Worm (Caenorhabditis elegans) whole organism, late embryonic: ENCODE results near the gene srtx-1.

ENCODE experiments used
- K02D7.2 ChIP-seq: sonication (generic microtip); optimal IDR thresholded peaks from 2 replicates; lab custom pipeline; 2017; ENCODE audit warnings: mild to moderate bottlenecking, missing genetic modification characterization, missing compliant biosample characterization
- ama-1 ChIP-seq: fragments of 150-350 bp; optimal IDR thresholded peaks from 2 replicates; lab custom pipeline; 2014
- ceh-14 ChIP-seq: sonication (generic microtip); optimal IDR thresholded peaks from 2 replicates; lab custom pipeline; 2016; ENCODE audit warnings: missing genotype, missing genetic modification characterization, missing compliant biosample characterization
- hlh-30 ChIP-seq: sonication (generic microtip); optimal IDR thresholded peaks from 2 replicates; lab custom pipeline; 2017; ENCODE audit warnings: antibody characterized with exemption, missing genetic modification characterization, missing compliant biosample characterization; ENCODE audit not compliant: insufficient read depth
- hlh-6 ChIP-seq: sonication (generic microtip); optimal IDR thresholded peaks from 2 replicates; lab custom pipeline; 2016; ENCODE audit warnings: missing genotype, missing genetic modification characterization, missing compliant biosample characterization
- lim-6 ChIP-seq: sonication (generic microtip); optimal IDR thresholded peaks from 2 replicates; lab custom pipeline; 2016; ENCODE audit warnings: missing genetic modification characterization, missing compliant biosample characterization
- pha-4 ChIP-seq: fragments of 150-350 bp; optimal IDR thresholded peaks from 2 replicates; lab custom pipeline; 2018; ENCODE audit warnings: missing biosample characterization, missing genetic modification reagents, missing genetic modification characterization
- rnt-1 ChIP-seq: sonication (generic microtip); optimal IDR thresholded peaks from 2 replicates; lab custom pipeline; 2016; ENCODE audit warnings: missing genetic modification characterization, missing compliant biosample characterization
- tbx-7 ChIP-seq: sonication (generic microtip); optimal IDR thresholded peaks from 2 replicates; lab custom pipeline; 2016; ENCODE audit warnings: missing genotype, missing genetic modification characterization, missing compliant biosample characterization

DNA sequence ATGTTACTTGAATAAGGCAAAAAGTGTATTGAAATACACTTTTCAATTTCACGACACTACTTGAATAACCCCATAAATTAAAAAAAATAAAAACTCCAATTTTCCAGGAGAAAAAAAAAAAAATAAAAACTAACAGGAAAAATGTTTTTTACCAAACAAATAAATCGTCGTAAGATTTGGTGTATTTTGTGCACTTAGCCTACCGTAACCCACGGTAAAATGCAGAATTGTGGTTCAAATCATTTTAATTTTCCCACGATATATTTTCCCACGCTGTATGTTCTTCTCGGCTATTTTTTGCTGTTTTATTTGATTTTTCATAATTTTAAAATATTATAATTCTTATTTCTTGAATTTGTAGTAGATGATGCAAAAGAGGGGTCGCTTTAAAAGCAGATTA, 31.3 kb upstream of the srtx-1 start:
- TF ChIP-seq tbx-7 (tag; lab: Kevin White, UChicago): no peak
- no peak for TF ChIP-seq ama-1 (lab: Kevin White, UChicago)
- TF ChIP-seq hlh-6: no peak
- no peak for TF ChIP-seq lim-6 (tag; lab: Kevin White, UChicago)
- no peak for TF ChIP-seq ceh-14 (tag; lab: Kevin White, UChicago)
- TF ChIP-seq pha-4 (tag; lab: Kevin White, UChicago): no peak
- TF ChIP-seq K02D7.2 (tag; lab: Kevin White, UChicago): no peak
- TF ChIP-seq hlh-30 (tag; lab: Kevin White, UChicago): no peak
- no peak for TF ChIP-seq rnt-1 (tag; lab: Kevin White, UChicago)
